Worm (Caenorhabditis elegans) whole organism, mixed stage, embryonic: Measurements from ENCODE around the gene vps-33.2.

Experiments
- M03D4.4 ChIP-seq: sonication (generic microtip); optimal IDR thresholded peaks from 2 replicates; lab custom pipeline; 2017; ENCODE audit warnings: mild to moderate bottlenecking, missing genetic modification characterization, missing compliant biosample characterization
- bed-3 ChIP-seq: fragments of 200-800 bp; sonication (Bioruptor generic); optimal IDR thresholded peaks from 3 replicates; lab custom pipeline; 2018; ENCODE audit warnings: mild to moderate bottlenecking, missing genetic modification characterization, moderate library complexity, missing compliant biosample characterization
- blmp-1 ChIP-seq: fragments of 150-350 bp; optimal IDR thresholded peaks from 2 replicates; lab custom pipeline; 2014; ENCODE audit warnings: missing biosample characterization, missing genetic modification characterization
- ceh-39 ChIP-seq: fragments of 150-350 bp; optimal IDR thresholded peaks from 2 replicates; lab custom pipeline; 2014; ENCODE audit warnings: missing biosample characterization, missing genetic modification characterization
- ceh-43 ChIP-seq: fragments of 200-800 bp; sonication (Bioruptor generic); optimal IDR thresholded peaks from 2 replicates; lab custom pipeline; 2018; ENCODE audit warnings: mild to moderate bottlenecking, missing genetic modification characterization, moderate library complexity, missing compliant biosample characterization
- ceh-83 ChIP-seq: fragments of 200-800 bp; sonication (Bioruptor generic); optimal IDR thresholded peaks from 2 replicates; lab custom pipeline; 2018; ENCODE audit warnings: mild to moderate bottlenecking, missing genetic modification characterization, missing compliant biosample characterization
- ces-1 ChIP-seq: fragments of 150-350 bp; optimal IDR thresholded peaks from 2 replicates; lab custom pipeline; 2014; ENCODE audit warnings: missing biosample characterization, missing genetic modification reagents, missing genetic modification characterization
- cnd-1 ChIP-seq: fragments of 200-800 bp; sonication (Bioruptor generic); optimal IDR thresholded peaks from 2 replicates; lab custom pipeline; 2018; ENCODE audit warnings: mild to moderate bottlenecking, missing genetic modification characterization, missing compliant biosample characterization
- drap-1 ChIP-seq: fragments of 200-800 bp; sonication (Bioruptor generic); optimal IDR thresholded peaks from 3 replicates; lab custom pipeline; 2018; ENCODE audit warnings: mild to moderate bottlenecking, missing genetic modification characterization, missing compliant biosample characterization
- elt-1 ChIP-seq: sonication (generic microtip); optimal IDR thresholded peaks from 2 replicates; lab custom pipeline; 2017; ENCODE audit warnings: missing genetic modification characterization, mild to moderate bottlenecking, missing compliant biosample characterization, antibody characterized with exemption, moderate library complexity, borderline replicate concordance; ENCODE audit not compliant: insufficient read depth
- elt-3 ChIP-seq: fragments of 150-350 bp; optimal IDR thresholded peaks from 2 replicates; lab custom pipeline; 2014; ENCODE audit warnings: missing biosample characterization, missing genetic modification characterization
- flh-1 ChIP-seq: fragments of 200-800 bp; sonication (Bioruptor generic); optimal IDR thresholded peaks from 2 replicates; lab custom pipeline; 2018; ENCODE audit warnings: mild to moderate bottlenecking, missing genetic modification characterization, moderate library complexity, missing compliant biosample characterization
- hlh-1 ChIP-seq: fragments of 150-350 bp; optimal IDR thresholded peaks from 2 replicates; lab custom pipeline; 2014; ENCODE audit warnings: missing biosample characterization, missing genetic modification reagents, missing genetic modification characterization
- lin-13 ChIP-seq: fragments of 150-350 bp; optimal IDR thresholded peaks from 2 replicates; lab custom pipeline; 2014; ENCODE audit warnings: missing biosample characterization, missing genetic modification characterization
- lsy-2 ChIP-seq: fragments of 150-350 bp; optimal IDR thresholded peaks from 2 replicates; lab custom pipeline; 2014; ENCODE audit warnings: missing biosample characterization, missing genetic modification characterization
- mab-5 ChIP-seq: fragments of 150-350 bp; optimal IDR thresholded peaks from 2 replicates; lab custom pipeline; 2014; ENCODE audit warnings: missing biosample characterization, missing genetic modification characterization
- mep-1 ChIP-seq: fragments of 150-350 bp; optimal IDR thresholded peaks from 2 replicates; lab custom pipeline; 2017; ENCODE audit warnings: missing biosample characterization, missing genetic modification reagents, missing genetic modification characterization, inconsistent platforms
- mls-2 ChIP-seq: sonication (generic microtip); optimal IDR thresholded peaks from 2 replicates; lab custom pipeline; 2016; ENCODE audit warnings: mild to moderate bottlenecking, missing genetic modification characterization, moderate library complexity, missing compliant biosample characterization
- nhr-12 ChIP-seq: fragments of 150-350 bp; optimal IDR thresholded peaks from 2 replicates; lab custom pipeline; 2014; ENCODE audit warnings: missing biosample characterization, missing genetic modification characterization
- nhr-2 ChIP-seq: fragments of 150-350 bp; optimal IDR thresholded peaks from 2 replicates; lab custom pipeline; 2014; ENCODE audit warnings: missing biosample characterization, missing genetic modification characterization
- nhr-28 ChIP-seq: fragments of 150-350 bp; optimal IDR thresholded peaks from 2 replicates; lab custom pipeline; 2014; ENCODE audit warnings: missing biosample characterization, missing genetic modification characterization
- pha-4 ChIP-seq: fragments of 150-350 bp; optimal IDR thresholded peaks from 2 replicates; lab custom pipeline; 2018; ENCODE audit warnings: missing biosample characterization, missing genetic modification reagents, missing genetic modification characterization
- sem-2 ChIP-seq: fragments of 200-800 bp; sonication (Bioruptor generic); optimal IDR thresholded peaks from 2 replicates; lab custom pipeline; 2018; ENCODE audit warnings: mild to moderate bottlenecking, missing genetic modification characterization, missing compliant biosample characterization
- snpc-4 ChIP-seq: fragments of 150-350 bp; optimal IDR thresholded peaks from 2 replicates; lab custom pipeline; 2014; ENCODE audit warnings: missing biosample characterization, missing genetic modification characterization
- sptf-1 ChIP-seq: sonication (generic microtip); optimal IDR thresholded peaks from 2 replicates; lab custom pipeline; 2017; ENCODE audit warnings: mild to moderate bottlenecking, missing genetic modification characterization, moderate library complexity, missing compliant biosample characterization
- tbx-8 ChIP-seq: fragments of 200-800 bp; sonication (Bioruptor generic); optimal IDR thresholded peaks from 2 replicates; lab custom pipeline; 2018; ENCODE audit warnings: mild to moderate bottlenecking, missing genetic modification characterization, moderate library complexity, missing compliant biosample characterization
- unc-120 ChIP-seq: sonication (generic microtip); optimal IDR thresholded peaks from 2 replicates; lab custom pipeline; 2017; ENCODE audit warnings: missing genetic modification characterization, missing compliant biosample characterization; ENCODE audit not compliant: poor library complexity, severe bottlenecking
- unc-39 ChIP-seq: fragments of 150-350 bp; optimal IDR thresholded peaks from 2 replicates; lab custom pipeline; 2014; ENCODE audit warnings: missing biosample characterization, missing genetic modification characterization
- unc-62 ChIP-seq: fragments of 150-350 bp; optimal IDR thresholded peaks from 2 replicates; lab custom pipeline; 2014; ENCODE audit warnings: missing biosample characterization, missing genetic modification reagents, missing genetic modification characterization
- zip-8 ChIP-seq: fragments of 150-350 bp; optimal IDR thresholded peaks from 2 replicates; lab custom pipeline; 2014; ENCODE audit warnings: missing biosample characterization, missing genetic modification characterization
- ztf-11 ChIP-seq: fragments of 150-350 bp; optimal IDR thresholded peaks from 2 replicates; lab custom pipeline; 2014; ENCODE audit warnings: missing biosample characterization, missing genetic modification characterization

The vps-33.2 gene

ce11 chrII:6628397-6628796 is 27.4 kb downstream of the vps-33.2 start:
- no peak for TF ChIP-seq lin-13
- TF ChIP-seq M03D4.4, result no peak
- no peak for TF ChIP-seq cnd-1
- TF ChIP-seq zip-8 (tag; lab: Kevin White, UChicago), result no peak
- TF ChIP-seq mls-2, result no peak
- no peak for TF ChIP-seq elt-3 (tag; lab: Kevin White, UChicago)
- no peak for TF ChIP-seq ztf-11 (tag; lab: Kevin White, UChicago)
- no peak for TF ChIP-seq ceh-83
- TF ChIP-seq lsy-2 (tag; lab: Kevin White, UChicago), result no peak
- TF ChIP-seq mab-5 (tag; lab: Kevin White, UChicago), result no peak
- no peak for TF ChIP-seq bed-3 (GFP tag; lab: Kevin White, UChicago)
- no peak for TF ChIP-seq sem-2 (GFP tag; lab: Kevin White, UChicago)
- no peak for TF ChIP-seq mep-1 (tag; lab: Kevin White, UChicago)
- no peak for TF ChIP-seq snpc-4 (tag; lab: Kevin White, UChicago)
- TF ChIP-seq blmp-1, result no peak
- TF ChIP-seq nhr-2 (tag; lab: Kevin White, UChicago), result no peak

ce11 chrII:6629775-6630174 is 28.8 kb downstream of the vps-33.2 start:
- TF ChIP-seq ceh-43, result no peak
- TF ChIP-seq mab-5 (tag; lab: Kevin White, UChicago), result no peak
- no peak for TF ChIP-seq snpc-4 (tag; lab: Kevin White, UChicago)
- no peak for TF ChIP-seq sem-2 (GFP tag; lab: Kevin White, UChicago)
- no peak for TF ChIP-seq nhr-12 (tag; lab: Kevin White, UChicago)
- no peak for TF ChIP-seq unc-120 (tag; lab: Kevin White, UChicago)
- TF ChIP-seq ceh-39 (tag; lab: Kevin White, UChicago), result no peak

- TF ChIP-seq mab-5 (tag; lab: Kevin White, UChicago) (no peak), blmp-1 (no peak), ceh-43 (no peak), mep-1 (tag; lab: Kevin White, UChicago) (no peak), hlh-1 (no peak), flh-1 (GFP tag; lab: Kevin White, UChicago) (no peak), nhr-28 (no peak), elt-1 (no peak), sptf-1 (tag; lab: Kevin White, UChicago) (no peak), sem-2 (GFP tag; lab: Kevin White, UChicago) (no peak), ztf-11 (tag; lab: Kevin White, UChicago) (no peak), nhr-2 (tag; lab: Kevin White, UChicago) (no peak), nhr-12 (tag; lab: Kevin White, UChicago) (no peak)
- TF ChIP-seq, all 35 proteins: peak for 0
These were observed 29.8 kb downstream of the vps-33.2 start, which contains the start of gene T19D12.4 for ce11 chrII:6630811-6631210. Gene T19D12.4, plus strand, starts transcription at chrII:6631105.

DNA sequence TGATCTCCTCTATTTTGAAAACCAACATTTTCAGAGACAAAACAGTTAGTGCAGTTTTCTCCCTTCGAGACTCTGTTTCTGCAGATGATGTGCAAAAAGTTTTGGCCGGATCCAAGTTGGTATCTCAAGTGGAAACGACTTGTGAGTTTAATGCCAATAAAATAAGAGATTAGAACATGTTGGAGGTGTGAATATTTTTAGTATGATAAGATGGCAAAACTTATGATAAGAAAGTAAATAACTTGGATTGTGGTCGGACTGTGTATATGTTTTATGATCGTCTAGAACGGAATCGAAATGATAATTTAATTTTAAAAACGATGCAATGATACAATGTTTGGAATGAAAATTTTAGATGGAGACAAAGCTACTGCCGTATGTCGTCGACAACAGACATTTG is 31.0 kb downstream of the vps-33.2 start:
- TF ChIP-seq unc-39 (no peak), elt-1 (no peak), nhr-28 (no peak), ces-1 (no peak), ceh-39 (tag; lab: Kevin White, UChicago) (no peak), mep-1 (tag; lab: Kevin White, UChicago) (no peak), tbx-8 (GFP tag; lab: Kevin White, UChicago) (no peak), snpc-4 (tag; lab: Kevin White, UChicago) (no peak), M03D4.4 (no peak), unc-120 (tag; lab: Kevin White, UChicago) (no peak), elt-3 (tag; lab: Kevin White, UChicago) (no peak), bed-3 (GFP tag; lab: Kevin White, UChicago) (no peak), hlh-1 (no peak)

- no peak for TF ChIP-seq cnd-1
- TF ChIP-seq ztf-11 (tag; lab: Kevin White, UChicago), result no peak
- no peak for TF ChIP-seq unc-62 (GFP tag; lab: Kevin White, UChicago)
- no peak for TF ChIP-seq ceh-83
These were observed 35.1 kb downstream of the vps-33.2 start, which contains the start of gene T19D12.5 for ce11 chrII:6636136-6636535. Gene T19D12.5, minus strand, starts transcription at chrII:6636236.

DNA sequence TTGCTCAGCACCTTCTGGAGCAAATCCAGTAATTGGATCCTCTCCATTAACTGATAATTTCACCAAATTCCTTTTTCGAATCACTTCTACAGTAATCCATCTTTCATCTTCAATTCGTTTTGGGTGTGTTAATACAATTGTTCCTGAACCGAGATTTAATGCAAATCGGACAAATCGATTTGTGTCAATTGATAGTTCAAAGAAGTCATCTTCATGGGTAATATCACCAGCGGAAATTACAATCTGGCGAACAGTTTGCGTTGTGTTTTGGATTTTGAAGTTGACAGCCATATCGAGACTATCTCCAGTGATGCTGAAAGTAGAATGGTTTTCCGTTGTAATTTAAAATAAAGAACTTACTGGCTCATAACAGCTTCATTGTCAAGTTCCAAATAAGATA is 36.8 kb downstream of the vps-33.2 start:
- TF ChIP-seq tbx-8 (GFP tag; lab: Kevin White, UChicago) (no peak), pha-4 (tag; lab: Kevin White, UChicago) (no peak), mep-1 (tag; lab: Kevin White, UChicago) (no peak), nhr-28 (no peak), drap-1 (GFP tag; lab: Kevin White, UChicago) (no peak)
